Fruit fly (Drosophila melanogaster) whole organism, embryonic: ENCODE data around the gene CG44044.
A peak's percentile ranks its signal among the peaks of the same experiment; 100 is the strongest.

ENCODE experiments used
- Ada2b ChIP-seq: fragments of 200-800 bp; sonication (Bioruptor generic); IDR thresholded peaks from 2 replicates; pipeline ENCODE4 v1.3.6; 2022; ENCODE audit warnings: missing biosample characterization, missing genetic modification characterization
- Atf6 ChIP-seq: fragments of 200-800 bp; sonication (Bioruptor generic); IDR thresholded peaks from 2 replicates; pipeline ENCODE4 v1.3.6; 2022; ENCODE audit warnings: missing biosample characterization, missing genetic modification characterization
- CG10366 ChIP-seq: fragments of 200-800 bp; sonication (Bioruptor generic); IDR thresholded peaks from 2 replicates; pipeline ENCODE4 v1.3.6; 2022; ENCODE audit warnings: missing biosample characterization, missing genetic modification characterization
- CG1233 ChIP-seq: fragments of 200-800 bp; sonication (Bioruptor generic); optimal IDR thresholded peaks from 4 replicates; lab custom pipeline; 2018; ENCODE audit warnings: missing biosample characterization, mild to moderate bottlenecking, missing genetic modification characterization
- CG12391 ChIP-seq: fragments of 200-800 bp; sonication (Bioruptor generic); optimal IDR thresholded peaks from 3 replicates; lab custom pipeline; 2018; ENCODE audit warnings: missing biosample characterization, mild to moderate bottlenecking, missing genetic modification characterization, moderate library complexity
- CG13287 ChIP-seq: fragments of 200-800 bp; sonication (Bioruptor generic); IDR thresholded peaks from 2 replicates; pipeline ENCODE4 v1.3.6; 2022; ENCODE audit warnings: missing biosample characterization, missing genetic modification characterization; ENCODE audit not compliant: partially characterized antibody
- CG16863 ChIP-seq: fragments of 200-800 bp; sonication (Bioruptor generic); optimal IDR thresholded peaks from 3 replicates; lab custom pipeline; 2016; ENCODE audit warnings: missing biosample characterization, missing genetic modification characterization
- CG17385 ChIP-seq: fragments of 200-800 bp; sonication (Bioruptor generic); optimal IDR thresholded peaks from 3 replicates; lab custom pipeline; 2018; ENCODE audit warnings: missing biosample characterization, mild to moderate bottlenecking, missing genetic modification characterization
- CG1792 ChIP-seq: fragments of 200-800 bp; sonication (Bioruptor generic); optimal IDR thresholded peaks from 2 replicates; lab custom pipeline; 2016; ENCODE audit warnings: missing biosample characterization, missing genetic modification characterization
- CG3163 ChIP-seq: fragments of 200-800 bp; sonication (Bioruptor generic); optimal IDR thresholded peaks from 3 replicates; lab custom pipeline; 2016; ENCODE audit warnings: missing biosample characterization, missing genetic modification characterization
- CG32772 ChIP-seq: fragments of 200-800 bp; sonication (Bioruptor generic); IDR thresholded peaks from 2 replicates; pipeline ENCODE4 v1.3.6; 2022; ENCODE audit warnings: missing biosample characterization, missing genetic modification characterization
- CG34422 ChIP-seq: fragments of 200-800 bp; sonication (Bioruptor generic); IDR thresholded peaks from 3 replicates; pipeline ENCODE4 v1.3.6; 2022; ENCODE audit warnings: missing biosample characterization, missing genetic modification characterization
- CG3847 ChIP-seq: fragments of 200-800 bp; sonication (Bioruptor generic); IDR thresholded peaks from 2 replicates; pipeline ENCODE4 v1.3.6; 2022; ENCODE audit warnings: missing biosample characterization, missing genetic modification characterization
- CG43689 ChIP-seq: fragments of 200-800 bp; sonication (Bioruptor generic); IDR thresholded peaks from 2 replicates; pipeline ENCODE4 v1.3.6; 2022; ENCODE audit warnings: missing biosample characterization, missing genetic modification characterization
- CG4404 ChIP-seq: fragments of 200-800 bp; sonication (Bioruptor generic); IDR thresholded peaks from 2 replicates; pipeline ENCODE4 v1.3.6; 2022; ENCODE audit warnings: missing biosample characterization, missing genetic modification characterization
- CG4730 ChIP-seq: fragments of 200-800 bp; sonication (Bioruptor generic); IDR thresholded peaks from 2 replicates; pipeline ENCODE4 v1.3.6; 2022; ENCODE audit warnings: missing biosample characterization, missing genetic modification characterization
- CG9797 ChIP-seq: fragments of 200-800 bp; sonication (Bioruptor generic); optimal IDR thresholded peaks from 3 replicates; lab custom pipeline; 2018; ENCODE audit warnings: missing biosample characterization, mild to moderate bottlenecking, missing genetic modification characterization
- CG9932 ChIP-seq: fragments of 200-800 bp; sonication (Bioruptor generic); IDR thresholded peaks from 2 replicates; pipeline ENCODE4 v1.3.6; 2022; ENCODE audit warnings: missing biosample characterization, missing genetic modification characterization
- CTCF ChIP-seq: fragments of 200-800 bp; sonication (Bioruptor generic); optimal IDR thresholded peaks from 2 replicates; lab custom pipeline; 2017; ENCODE audit warnings: missing biosample characterization, mild to moderate bottlenecking, missing genetic modification characterization, moderate library complexity
- CoRest ChIP-seq: fragments of 200-800 bp; sonication (Bioruptor generic); optimal IDR thresholded peaks from 3 replicates; lab custom pipeline; 2018; ENCODE audit warnings: missing biosample characterization, mild to moderate bottlenecking, missing genetic modification characterization, moderate library complexity
- Dp ChIP-seq: fragments of 200-800 bp; sonication (Bioruptor generic); optimal IDR thresholded peaks from 2 replicates; lab custom pipeline; 2018; ENCODE audit warnings: missing biosample characterization, mild to moderate bottlenecking, missing genetic modification characterization, moderate library complexity
- Ets65A ChIP-seq: fragments of 200-800 bp; sonication (Bioruptor generic); peaks from one replicate; lab custom pipeline; 2016; ENCODE audit warnings: missing biosample characterization, missing genetic modification characterization
- H2.0 ChIP-seq: fragments of 200-800 bp; sonication (Bioruptor generic); IDR thresholded peaks from 2 replicates; pipeline ENCODE4 v1.3.6; 2022; ENCODE audit warnings: missing biosample characterization, missing genetic modification characterization
- Hand ChIP-seq: fragments of 200-800 bp; sonication (Bioruptor generic); optimal IDR thresholded peaks from 2 replicates; lab custom pipeline; 2017; ENCODE audit warnings: mild to moderate bottlenecking, missing biosample characterization, missing genetic modification reagents, missing genetic modification characterization
- HmgZ ChIP-seq: fragments of 200-800 bp; sonication (Bioruptor generic); optimal IDR thresholded peaks from 2 replicates; lab custom pipeline; 2018; ENCODE audit warnings: missing biosample characterization, mild to moderate bottlenecking, missing genetic modification characterization
- Hr51 ChIP-seq, 2 experiments: fragments of 200-800 bp; sonication (Bioruptor generic); optimal IDR thresholded peaks; 2 replicates in 1 of 2; 3 replicates in 1 of 2; lab custom pipeline; 2016 to 2018; ENCODE audit warnings: missing biosample characterization in 2 of 2, missing genetic modification characterization in 2 of 2, mild to moderate bottlenecking in 1 of 2, moderate library complexity in 1 of 2
- Meics ChIP-seq: fragments of 200-800 bp; sonication (Bioruptor generic); optimal IDR thresholded peaks from 2 replicates; lab custom pipeline; 2017; ENCODE audit warnings: missing biosample characterization, mild to moderate bottlenecking, missing genetic modification characterization
- Nf-YC ChIP-seq: fragments of 200-800 bp; optimal IDR thresholded peaks from 3 replicates; lab custom pipeline; 2019; ENCODE audit warnings: missing biosample characterization, mild to moderate bottlenecking, missing genetic modification characterization, moderate library complexity
- NfI ChIP-seq: fragments of 200-800 bp; sonication (Bioruptor generic); optimal IDR thresholded peaks from 3 replicates; lab custom pipeline; 2018; ENCODE audit warnings: missing biosample characterization, mild to moderate bottlenecking, missing genetic modification characterization, moderate library complexity
- Oli ChIP-seq: fragments of 200-800 bp; sonication (Bioruptor generic); optimal IDR thresholded peaks from 2 replicates; lab custom pipeline; 2018; ENCODE audit warnings: missing biosample characterization, mild to moderate bottlenecking, missing genetic modification characterization, moderate library complexity
- Optix ChIP-seq: fragments of 200-800 bp; sonication (Bioruptor generic); IDR thresholded peaks from 3 replicates; pipeline ENCODE4 v1.3.6; 2022; ENCODE audit warnings: missing biosample characterization, missing genetic modification characterization
- Sox102F ChIP-seq: fragments of 200-800 bp; sonication (Bioruptor generic); optimal IDR thresholded peaks from 2 replicates; lab custom pipeline; 2018; ENCODE audit warnings: missing biosample characterization, mild to moderate bottlenecking, missing genetic modification characterization, moderate library complexity
- Tbp ChIP-seq: fragments of >200 bp; optimal IDR thresholded peaks from 2 replicates; lab custom pipeline; 2018; ENCODE audit warnings: missing biosample characterization, missing genetic modification characterization
- Xbp1 ChIP-seq: fragments of 200-800 bp; sonication (Bioruptor generic); optimal IDR thresholded peaks from 3 replicates; lab custom pipeline; 2016; ENCODE audit warnings: missing biosample characterization, mild to moderate bottlenecking, missing genetic modification characterization
- bcd ChIP-seq: fragments of 200-800 bp; sonication (Bioruptor generic); optimal IDR thresholded peaks from 2 replicates; lab custom pipeline; 2017; ENCODE audit warnings: missing biosample characterization, mild to moderate bottlenecking, missing genetic modification characterization
- chinmo ChIP-seq: fragments of 200-800 bp; sonication (Bioruptor generic); IDR thresholded peaks from 4 replicates; pipeline ENCODE4 v1.3.6; 2022; ENCODE audit warnings: missing biosample characterization, missing genetic modification characterization; ENCODE audit not compliant: partially characterized antibody
- corto ChIP-seq: fragments of 200-800 bp; sonication (Bioruptor generic); optimal IDR thresholded peaks from 2 replicates; lab custom pipeline; 2016; ENCODE audit warnings: missing biosample characterization, mild to moderate bottlenecking, missing genetic modification characterization, moderate library complexity
- esg ChIP-seq: fragments of 200-800 bp; sonication (Bioruptor generic); conservative IDR thresholded peaks from 2 replicates; pipeline ENCODE4 v1.3.6; 2022; ENCODE audit warnings: missing biosample characterization, missing genetic modification characterization
- exex ChIP-seq: fragments of 200-800 bp; sonication (Bioruptor generic); optimal IDR thresholded peaks from 4 replicates; lab custom pipeline; 2018; ENCODE audit warnings: missing biosample characterization, mild to moderate bottlenecking, missing genetic modification characterization, moderate library complexity
- fd3F ChIP-seq: fragments of 200-800 bp; sonication (Bioruptor generic); optimal IDR thresholded peaks from 2 replicates; lab custom pipeline; 2018; ENCODE audit warnings: missing biosample characterization, mild to moderate bottlenecking, missing genetic modification characterization, moderate library complexity
- gem ChIP-seq: fragments of 200-800 bp; sonication (Bioruptor generic); optimal IDR thresholded peaks from 2 replicates; lab custom pipeline; 2019; ENCODE audit warnings: missing biosample characterization, mild to moderate bottlenecking, missing genetic modification characterization, moderate library complexity
- hbn ChIP-seq: fragments of 200-800 bp; sonication (Bioruptor generic); IDR thresholded peaks from 2 replicates; pipeline ENCODE4 v1.3.6; 2022; ENCODE audit warnings: missing biosample characterization, missing genetic modification characterization; ENCODE audit not compliant: partially characterized antibody
- pan ChIP-seq, 4 experiments: fragments of >200 bp in 3 of 4; fragments of 200-800 bp in 1 of 4; sonication (Bioruptor generic) in 1 of 4; optimal IDR thresholded peaks in 3 of 4; IDR thresholded peaks in 1 of 4; 2 replicates each; pipeline versions ENCODE4 v1.3.6 to Lab custom; 2017 to 2022; ENCODE audit warnings: missing biosample characterization in 2 of 4, missing genetic modification characterization in 2 of 4, mixed read lengths in 1 of 4
- sens ChIP-seq: fragments of 200-800 bp; sonication (Bioruptor generic); peaks from one replicate; lab custom pipeline; 2016; ENCODE audit warnings: missing biosample characterization, missing genetic modification characterization
- sisA ChIP-seq: fragments of 200-800 bp; sonication (Bioruptor generic); IDR thresholded peaks from 2 replicates; pipeline ENCODE4 v1.3.6; 2022; ENCODE audit warnings: missing biosample characterization, missing genetic modification characterization
- tio ChIP-seq: fragments of 200-800 bp; sonication (Bioruptor generic); optimal IDR thresholded peaks from 2 replicates; lab custom pipeline; 2017; ENCODE audit warnings: missing biosample characterization, missing genetic modification characterization, inconsistent platforms
- ttk ChIP-seq: fragments of 200-800 bp; sonication (Bioruptor generic); IDR thresholded peaks from 2 replicates; pipeline ENCODE4 v2.1.2; 2022; ENCODE audit warnings: missing biosample characterization, missing genetic modification characterization
- vvl ChIP-seq: fragments of 200-800 bp; sonication (Bioruptor generic); IDR thresholded peaks from 2 replicates; pipeline ENCODE4 v1.3.6; 2022; ENCODE audit warnings: missing biosample characterization, missing genetic modification characterization
- wor ChIP-seq: fragments of 200-800 bp; sonication (Bioruptor generic); IDR thresholded peaks from 2 replicates; pipeline ENCODE4 v1.3.6; 2022; ENCODE audit warnings: missing biosample characterization, missing genetic modification characterization

The CG44044 gene

dm6 chr3R:16359098-16359497, 37.5 kb downstream of the CG44044 start, which contains the start of gene CG17931 (continued):
- no peak for TF ChIP-seq gem (tag; lab: Kevin White, UChicago)
- TF ChIP-seq CG16863 = no peak
- no peak for TF ChIP-seq H2.0 (GFP tag; lab: Robert Waterston, UW)
- no peak for TF ChIP-seq ttk (GFP tag; lab: Robert Waterston, UW)
- peak; percentile 88 for TF ChIP-seq Dp (GFP tag; lab: Kevin White, UChicago)
- no peak for TF ChIP-seq CG43689 (GFP tag; lab: Robert Waterston, UW)
- no peak for TF ChIP-seq Hr51 (GFP tag; optimal IDR thresholded peaks at IDR 0.05; lab: Kevin White, UChicago)

- TF ChIP-seq CG9797 (GFP tag; lab: Kevin White, UChicago) (no peak), CG4730 (no peak), CTCF (no peak), CG34422 (GFP tag; lab: Robert Waterston, UW) (no peak), CG13287 (no peak), CG10366 (GFP tag; lab: Robert Waterston, UW) (no peak), Hand (no peak), CG3163 (GFP tag; lab: Kevin White, UChicago) (no peak), CG1792 (no peak), corto (GFP tag; lab: Kevin White, UChicago) (no peak), fd3F (GFP tag; lab: Kevin White, UChicago) (no peak), HmgZ (tag; lab: Kevin White, UChicago) (no peak), Tbp (GFP tag; lab: Kevin White, UChicago) (no peak), Atf6 (no peak), CG32772 (GFP tag; lab: Robert Waterston, UW) (no peak), CG4404 (no peak), wor (GFP tag; lab: Robert Waterston, UW) (no peak), hbn (GFP tag; lab: Robert Waterston, UW) (no peak), CG9932 (GFP tag; lab: Robert Waterston, UW) (no peak)
Measured at dm6 chr3R:16360008-16360407, 38.4 kb downstream of the CG44044 start, which contains the start of gene CG42446. Gene CG42446 (minus strand): TSS chr3R:16360108.

dm6 chr3R:16368288-16368687, 46.6 kb downstream of the CG44044 start, which contains the start of gene js:
Gene js (minus strand): TSS chr3R:16368306.
- TF ChIP-seq tio (GFP tag; lab: Kevin White, UChicago) = peak; percentile 6
- peak; percentile 27 for TF ChIP-seq Ets65A (GFP tag; lab: Kevin White, UChicago)
- peak; percentile 7 for TF ChIP-seq CG12391 (tag; lab: Kevin White, UChicago)
- no peak for TF ChIP-seq pan (optimal IDR thresholded peaks at IDR 0.05; lab: Kevin White, UChicago)
- peak in 1 of 2 experiments; percentile 9 for TF ChIP-seq pan (GFP tag; optimal IDR thresholded peaks at IDR 0.05 in 1 of 2, IDR thresholded peaks at IDR 0.05 in 1 of 2)
- peak; percentile 42 for TF ChIP-seq NfI (GFP tag; lab: Kevin White, UChicago)
- peak; percentile 49 for TF ChIP-seq sens (GFP tag; lab: Kevin White, UChicago)
- TF ChIP-seq exex = no peak
- TF ChIP-seq Ada2b (GFP tag; lab: Robert Waterston, UW) = 0 out of 2 replicates have a peak, but pooled peaks have one; percentile 23
- TF ChIP-seq vvl (GFP tag; lab: Robert Waterston, UW) = peak; percentile 8; the same call in 1 of the 2 replicates
- peak; percentile 10 for TF ChIP-seq Meics (GFP tag; lab: Kevin White, UChicago)
- peak; percentile 26 for TF ChIP-seq Xbp1
- 0 out of 2 replicates have a peak, but pooled peaks have one; percentile 9 for TF ChIP-seq sisA (GFP tag; lab: Robert Waterston, UW)
- TF ChIP-seq CG17385 (GFP tag; lab: Kevin White, UChicago) = peak; percentile 5
- peak; percentile 8 for TF ChIP-seq bcd
- TF ChIP-seq CG1233 (GFP tag; lab: Kevin White, UChicago) = no peak
- TF ChIP-seq CG3847 (GFP tag; lab: Robert Waterston, UW) = peak; percentile 30; the same call in 1 of the 2 replicates
- TF ChIP-seq esg (GFP tag; lab: Robert Waterston, UW) = 0 out of 2 replicates have a peak, but pooled peaks have one; percentile 14
- no peak; the same call in 2 of the 3 replicates for TF ChIP-seq Optix (GFP tag; lab: Robert Waterston, UW)
- TF ChIP-seq CoRest (tag; lab: Kevin White, UChicago) = peak; percentile 11
- TF ChIP-seq Oli = peak; percentile 43
- TF ChIP-seq CG32772 (GFP tag; lab: Robert Waterston, UW) = 0 out of 2 replicates have a peak, but pooled peaks have one; percentile 32
- TF ChIP-seq chinmo (GFP tag; lab: Robert Waterston, UW) = 0 out of 4 replicates have a peak, but pooled peaks have one; percentile 15
- no peak for TF ChIP-seq Nf-YC (tag; lab: Kevin White, UChicago)
- TF ChIP-seq Sox102F (GFP tag; lab: Kevin White, UChicago) = peak; percentile 14
